Fruit fly (Drosophila melanogaster) whole organism, adult: ENCODE measurements around the gene CG15879.

ENCODE experiments used
- CG11617 ChIP-seq: fragments of 200-800 bp; sonication (Bioruptor generic); optimal IDR thresholded peaks from 2 replicates; lab custom pipeline; 2017; ENCODE audit warnings: mild to moderate bottlenecking, missing biosample characterization, missing genetic modification reagents, missing genetic modification characterization
- CG12768 ChIP-seq: fragments of 200-800 bp; sonication (Bioruptor generic); optimal IDR thresholded peaks from 2 replicates; lab custom pipeline; 2017; ENCODE audit warnings: missing biosample characterization, missing genetic modification characterization, mild to moderate bottlenecking, moderate library complexity, missing genetic modification reagents
- CG1620 ChIP-seq: fragments of 200-800 bp; sonication (Bioruptor generic); optimal IDR thresholded peaks from 2 replicates; lab custom pipeline; 2016; ENCODE audit warnings: missing biosample characterization, missing genetic modification characterization
- CG7045 ChIP-seq: fragments of 200-800 bp; sonication (Bioruptor generic); optimal IDR thresholded peaks from 2 replicates; lab custom pipeline; 2017; ENCODE audit warnings: missing biosample characterization, mild to moderate bottlenecking, missing genetic modification characterization
- CG7101 ChIP-seq: fragments of 200-800 bp; sonication (Bioruptor generic); optimal IDR thresholded peaks from 2 replicates; lab custom pipeline; 2018; ENCODE audit warnings: missing biosample characterization, mild to moderate bottlenecking, missing genetic modification characterization, moderate library complexity
- Clk ChIP-seq: fragments of 200-800 bp; sonication (Bioruptor generic); optimal IDR thresholded peaks from 2 replicates; lab custom pipeline; 2017; ENCODE audit warnings: missing biosample characterization, missing genetic modification characterization
- Hr96 ChIP-seq: fragments of 200-800 bp; sonication (Bioruptor generic); optimal IDR thresholded peaks from 2 replicates; lab custom pipeline; 2016; ENCODE audit warnings: missing biosample characterization, missing genetic modification characterization
- Mnt ChIP-seq: fragments of 200-800 bp; sonication (Bioruptor generic); optimal IDR thresholded peaks from 2 replicates; lab custom pipeline; 2016; ENCODE audit warnings: missing biosample characterization, mild to moderate bottlenecking, missing genetic modification characterization
- bab1 ChIP-seq: fragments of 200-800 bp; sonication (Bioruptor generic); optimal IDR thresholded peaks from 3 replicates; lab custom pipeline; 2019; ENCODE audit warnings: missing biosample characterization, mild to moderate bottlenecking, missing genetic modification characterization, moderate library complexity
- cic ChIP-seq: fragments of 200-800 bp; sonication (Bioruptor generic); optimal IDR thresholded peaks from 2 replicates; lab custom pipeline; 2017; ENCODE audit warnings: missing biosample characterization, mild to moderate bottlenecking, missing genetic modification characterization, moderate library complexity
- cnc ChIP-seq, 2 experiments: fragments of >200 bp; optimal IDR thresholded peaks; 2 replicates each; lab custom pipeline; 2017
- kay ChIP-seq: fragments of 200-800 bp; sonication (Bioruptor generic); peaks from one replicate; lab custom pipeline; 2016; ENCODE audit warnings: missing biosample characterization, missing genetic modification characterization, borderline replicate concordance
- ovo ChIP-seq: fragments of 200-800 bp; sonication (Bioruptor generic); optimal IDR thresholded peaks from 2 replicates; lab custom pipeline; 2016; ENCODE audit warnings: missing biosample characterization, missing genetic modification characterization
- pad ChIP-seq: fragments of 200-800 bp; sonication (Bioruptor generic); optimal IDR thresholded peaks from 3 replicates; lab custom pipeline; 2017; ENCODE audit warnings: missing biosample characterization, missing genetic modification characterization, mild to moderate bottlenecking, moderate library complexity, missing genetic modification reagents
- tj ChIP-seq: fragments of 200-800 bp; sonication (Bioruptor generic); optimal IDR thresholded peaks from 3 replicates; lab custom pipeline; 2017; ENCODE audit warnings: missing biosample characterization, mild to moderate bottlenecking, missing genetic modification characterization, moderate library complexity
- toe ChIP-seq: fragments of 200-800 bp; sonication (Bioruptor generic); optimal IDR thresholded peaks from 2 replicates; lab custom pipeline; 2016; ENCODE audit warnings: missing biosample characterization, missing genetic modification characterization

CG15879 gene

DNA sequence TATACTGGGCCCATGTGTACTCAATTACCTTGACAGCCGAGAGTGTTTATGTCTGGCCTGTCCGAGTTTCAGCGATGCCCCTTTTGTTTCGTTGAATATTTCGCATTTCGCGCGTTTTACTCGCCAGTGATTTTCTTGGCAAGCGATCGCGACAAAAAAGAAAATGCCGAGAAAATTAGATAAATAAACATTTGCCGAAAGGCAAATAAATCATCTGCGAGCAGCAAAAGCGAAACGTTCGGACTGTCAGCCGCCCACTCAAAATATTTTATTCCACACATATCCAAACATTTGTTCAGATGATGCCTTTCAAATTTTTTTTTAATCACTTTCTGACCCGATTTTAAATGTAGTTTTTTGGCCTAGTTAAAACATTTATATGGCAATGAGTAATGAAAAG is 47.2 kb downstream of the CG15879 start:
- no peak for TF ChIP-seq Clk (GFP tag; lab: Kevin White, UChicago)
- TF ChIP-seq ovo (GFP tag; lab: Kevin White, UChicago), result no peak
- TF ChIP-seq kay (GFP tag; lab: Kevin White, UChicago), result peak; percentile 68

DNA sequence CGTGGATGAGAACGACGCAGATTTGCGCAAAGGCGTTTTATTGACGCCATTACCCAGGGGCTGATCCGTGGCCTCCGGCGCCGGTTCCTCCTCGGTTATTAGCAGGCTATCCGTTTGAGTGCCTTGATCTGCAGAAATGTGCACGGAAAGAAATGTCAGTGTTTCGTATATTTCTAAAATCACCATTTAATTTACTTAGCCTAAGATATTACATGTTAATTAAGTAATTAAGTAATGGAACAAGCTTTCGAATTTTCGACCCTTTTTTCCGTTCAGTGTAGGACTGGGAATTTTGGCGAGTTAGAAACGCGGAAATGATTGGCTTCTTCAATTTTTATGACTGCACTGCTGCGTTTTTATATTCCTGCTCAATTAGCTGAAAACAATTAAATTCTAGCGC is 49.9 kb downstream of the CG15879 start:
- no peak for TF ChIP-seq cnc (optimal IDR thresholded peaks at IDR 0.05; lab: Kevin White, UChicago)
- TF ChIP-seq kay (GFP tag; lab: Kevin White, UChicago), result no peak
- TF ChIP-seq Hr96, result no peak
- TF ChIP-seq cic, result no peak
- TF ChIP-seq tj (GFP tag; lab: Kevin White, UChicago), result no peak
- no peak for TF ChIP-seq CG12768
- TF ChIP-seq ovo (GFP tag; lab: Kevin White, UChicago), result no peak
- TF ChIP-seq toe (GFP tag; lab: Kevin White, UChicago), result no peak
- TF ChIP-seq CG1620 (GFP tag; lab: Kevin White, UChicago), result no peak
- no peak for TF ChIP-seq CG11617 (GFP tag; lab: Kevin White, UChicago)
- no peak for TF ChIP-seq Mnt (GFP tag; lab: Kevin White, UChicago)
- TF ChIP-seq bab1 (GFP tag; lab: Kevin White, UChicago), result no peak
- no peak for TF ChIP-seq CG7101 (tag; lab: Kevin White, UChicago)

DNA sequence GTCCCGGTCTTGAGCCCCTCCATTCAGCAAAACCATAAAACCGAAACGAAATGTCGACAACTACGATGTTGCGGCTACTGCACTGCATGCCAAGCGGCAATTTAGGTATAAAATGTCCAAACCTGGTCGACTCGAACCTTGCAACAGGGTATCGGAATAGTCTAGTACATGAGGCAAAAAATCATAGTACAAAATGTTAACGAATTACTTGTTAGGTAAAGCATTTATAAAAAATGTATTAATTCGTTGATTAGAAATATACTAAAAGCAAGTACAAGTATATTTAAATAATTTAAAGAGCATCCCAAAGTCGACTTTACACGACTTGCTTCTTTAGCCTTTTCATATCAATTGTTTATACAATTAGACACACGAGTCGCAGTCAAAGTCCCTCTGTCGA is 50.9 kb downstream of the CG15879 start:
- no peak for TF ChIP-seq CG11617 (GFP tag; lab: Kevin White, UChicago)
- TF ChIP-seq cnc (optimal IDR thresholded peaks at IDR 0.05; lab: Kevin White, UChicago), result no peak
- TF ChIP-seq bab1 (GFP tag; lab: Kevin White, UChicago), result no peak
- no peak for TF ChIP-seq pad (GFP tag; lab: Kevin White, UChicago)
- TF ChIP-seq CG7045 (GFP tag; lab: Kevin White, UChicago), result no peak
